Worm (Caenorhabditis elegans): ENCODE results near the gene C14B4.2.

C14B4.2 gene

DNA sequence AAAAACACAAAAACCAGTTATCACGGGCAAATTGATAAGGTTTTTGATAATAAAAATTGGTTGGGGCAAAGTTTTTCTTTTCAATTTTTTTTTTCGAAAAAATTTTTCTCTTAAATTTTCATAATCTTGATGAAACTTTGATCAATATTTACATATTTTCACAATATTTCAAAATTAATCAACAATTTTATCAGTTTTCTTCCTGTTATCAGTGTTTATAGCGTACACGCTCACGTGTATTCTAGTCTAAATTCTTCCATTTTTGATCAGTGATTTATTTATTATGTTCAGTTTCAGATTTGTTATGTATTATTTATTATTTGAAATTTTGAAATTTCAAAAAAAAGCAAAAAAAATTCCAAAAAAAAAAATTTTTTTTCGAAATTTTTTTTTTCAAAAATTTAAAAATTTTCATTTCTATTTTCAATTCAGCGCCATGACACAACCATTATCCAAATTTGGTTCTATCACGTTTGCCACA, 14.6 kb upstream of the C14B4.2 start, which contains the start of gene nceh-1:
nceh-1 (plus strand) TSS at position 431 of the 481 bp plus-strand sequence.
- no peak for TF ChIP-seq dao-5 (tag; optimal IDR thresholded peaks at IDR 0.05)
- TF ChIP-seq W03F9.2 (tag; optimal IDR thresholded peaks at IDR 0.05) = no peak
- no peak for TF ChIP-seq him-1 (tag; optimal IDR thresholded peaks at IDR 0.05)

DNA sequence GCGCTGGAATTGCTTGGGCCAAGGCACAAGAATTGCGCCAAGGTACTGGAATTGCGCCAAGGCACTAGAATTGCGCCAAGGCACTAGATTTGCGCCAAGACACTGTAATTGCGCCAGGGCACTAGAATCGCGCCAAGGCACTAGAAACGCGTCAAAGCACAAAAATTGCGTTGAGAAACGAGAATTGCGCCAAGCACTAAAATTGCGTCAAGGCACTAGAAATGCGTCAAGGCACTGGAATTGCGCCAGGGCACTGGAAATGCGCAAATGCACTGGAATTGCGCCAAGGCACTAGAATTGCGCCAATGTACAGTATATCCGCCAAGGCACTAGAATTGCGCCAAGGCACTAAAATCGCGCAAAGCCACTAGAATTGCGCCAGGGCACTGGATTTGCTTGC, 9.3 kb upstream of the C14B4.2 start:
- TF ChIP-seq dao-5 (tag; optimal IDR thresholded peaks at IDR 0.05) (no peak), him-1 (tag; optimal IDR thresholded peaks at IDR 0.05) (no peak), W03F9.2 (tag; optimal IDR thresholded peaks at IDR 0.05) (no peak)

DNA sequence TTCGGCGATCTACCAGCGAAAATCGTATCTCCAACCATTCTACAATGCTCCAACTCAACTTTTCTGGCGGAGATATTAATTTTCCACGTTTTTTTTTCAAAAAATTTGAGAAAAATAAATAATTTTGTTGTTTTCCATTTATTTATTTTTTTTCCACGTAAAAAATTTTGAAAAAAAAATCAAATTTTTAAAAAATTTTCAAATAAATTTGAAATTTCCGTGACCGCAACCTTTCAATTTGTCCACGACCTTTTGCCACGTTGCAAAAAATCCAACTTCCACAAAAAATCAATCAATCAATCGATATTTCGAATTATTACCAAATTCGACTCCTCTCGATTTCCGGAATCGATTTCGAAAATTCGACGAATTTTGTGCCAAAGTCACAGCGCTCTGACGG, 8.8 kb upstream of the C14B4.2 start, which contains the start of gene Y43F8A.2:
Y43F8A.2 (plus strand) TSS at position 301 of the 400 bp plus-strand sequence.
- TF ChIP-seq W03F9.2 (tag; optimal IDR thresholded peaks at IDR 0.05) (no peak), dao-5 (tag; optimal IDR thresholded peaks at IDR 0.05) (no peak), him-1 (tag; optimal IDR thresholded peaks at IDR 0.05) (no peak)

DNA sequence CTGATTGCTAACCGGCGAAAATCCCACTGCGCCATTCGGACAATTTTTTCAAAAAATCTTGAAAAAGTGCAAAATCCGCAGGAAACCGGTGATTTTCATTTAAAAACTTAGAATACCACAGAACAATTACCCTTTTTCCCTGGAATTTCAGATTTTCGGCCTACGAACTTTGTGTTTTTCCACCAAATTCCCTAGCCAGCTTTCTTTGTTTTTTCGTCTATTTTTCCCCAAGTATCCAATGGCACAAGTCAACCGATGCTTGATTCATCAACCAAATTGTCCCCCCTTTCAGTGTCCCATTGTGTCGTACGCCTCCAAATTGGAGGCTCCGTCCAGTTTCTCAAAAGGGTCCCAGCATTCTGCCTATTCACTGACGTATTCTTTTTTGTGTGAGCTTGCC, 7.7 kb upstream of the C14B4.2 start, which contains the start of gene Y43F8A.1:
Y43F8A.1 (plus strand) TSS at position 301 of the 400 bp plus-strand sequence.
- TF ChIP-seq him-1 (tag; optimal IDR thresholded peaks at IDR 0.05) (no peak), dao-5 (tag; optimal IDR thresholded peaks at IDR 0.05) (no peak), W03F9.2 (tag; optimal IDR thresholded peaks at IDR 0.05) (no peak)

DNA sequence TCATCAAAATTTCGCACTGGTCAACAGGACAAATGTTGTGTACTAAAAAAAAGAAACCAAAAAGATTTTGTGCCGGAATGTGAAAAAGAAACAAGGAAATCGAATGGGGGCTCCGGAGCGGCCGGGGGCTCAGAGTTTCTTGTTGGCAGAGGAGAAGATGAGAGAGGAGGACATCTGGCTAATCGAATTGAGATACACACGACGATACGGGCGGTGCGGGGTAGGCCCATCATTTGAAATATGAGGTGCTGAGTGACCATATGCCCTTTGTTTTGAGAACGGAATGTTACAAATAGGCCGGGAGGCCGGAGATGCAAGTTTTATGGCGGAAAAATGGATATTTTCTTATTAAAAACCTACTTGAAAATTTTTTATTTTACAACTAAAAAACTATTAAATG, 4.4 kb downstream of the C14B4.2 start:
- TF ChIP-seq him-1 (tag; optimal IDR thresholded peaks at IDR 0.05) (no peak), W03F9.2 (tag; optimal IDR thresholded peaks at IDR 0.05) (no peak)

DNA sequence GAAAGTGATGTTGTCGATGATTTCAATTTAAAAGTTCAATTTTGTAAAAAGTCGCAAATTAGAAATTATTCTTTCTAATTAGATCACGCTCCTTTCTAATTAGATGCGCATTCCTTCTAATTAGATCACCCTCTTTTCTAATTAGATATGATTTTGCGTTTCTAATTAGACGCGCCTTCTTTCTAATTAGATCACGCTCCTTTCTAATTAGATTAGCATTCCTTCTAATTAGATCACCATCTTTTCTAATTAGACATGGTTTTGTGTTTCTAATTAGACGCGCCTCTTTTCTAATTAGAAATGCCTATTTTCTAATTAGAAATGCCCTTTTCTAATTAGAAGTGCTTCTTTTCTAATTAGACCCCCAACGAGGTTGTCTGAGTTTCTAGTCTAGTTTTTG, 5.8 kb downstream of the C14B4.2 start:
- TF ChIP-seq W03F9.2 (tag; optimal IDR thresholded peaks at IDR 0.05) (no peak), dao-5 (tag; optimal IDR thresholded peaks at IDR 0.05) (no peak), him-1 (tag; optimal IDR thresholded peaks at IDR 0.05) (no peak)

DNA sequence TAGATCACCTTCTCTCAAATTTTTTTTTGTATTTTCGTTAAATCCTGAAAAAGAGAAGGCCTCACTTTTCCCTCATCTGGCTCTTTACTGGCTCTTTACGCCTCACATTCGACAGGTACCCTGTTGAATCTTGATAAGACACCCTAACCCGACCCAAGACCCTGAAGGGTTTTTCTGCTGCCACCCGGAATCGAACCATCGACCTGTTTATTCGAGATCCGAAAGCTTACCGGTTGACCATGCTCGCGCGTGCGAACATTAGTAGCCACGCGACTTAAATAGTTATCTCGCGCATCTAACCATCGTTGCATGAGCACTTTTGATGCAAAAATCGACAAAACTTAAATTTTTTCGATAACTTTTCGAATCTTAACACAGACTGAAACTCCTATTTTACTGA, 7.2 kb downstream of the C14B4.2 start:
- no peak for TF ChIP-seq dao-5 (tag; optimal IDR thresholded peaks at IDR 0.05)
- TF ChIP-seq W03F9.2 (tag; optimal IDR thresholded peaks at IDR 0.05) = no peak
- no peak for TF ChIP-seq him-1 (tag; optimal IDR thresholded peaks at IDR 0.05)

DNA sequence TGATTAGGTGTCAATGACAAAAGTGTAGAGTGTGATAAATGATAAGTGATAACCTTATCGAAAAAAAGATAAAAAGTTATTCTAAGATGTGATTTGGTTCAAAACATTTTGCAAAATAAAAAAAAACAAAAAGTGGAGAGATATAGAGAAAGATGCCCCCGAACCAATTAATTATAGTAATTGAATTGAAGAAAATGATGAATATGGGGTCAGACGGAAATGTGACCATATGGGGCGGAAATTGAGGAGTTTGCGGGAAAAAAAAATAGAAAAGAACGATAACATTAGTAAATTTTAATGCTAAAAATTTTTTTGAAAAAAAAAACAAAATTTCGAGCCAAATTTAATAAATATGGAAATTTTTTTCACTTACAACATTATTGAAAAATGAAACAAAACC, 8.0 kb downstream of the C14B4.2 start:
- no peak for TF ChIP-seq W03F9.2 (tag; optimal IDR thresholded peaks at IDR 0.05)
- TF ChIP-seq him-1 (tag; optimal IDR thresholded peaks at IDR 0.05) = no peak
- TF ChIP-seq dao-5 (tag; optimal IDR thresholded peaks at IDR 0.05) = no peak

DNA sequence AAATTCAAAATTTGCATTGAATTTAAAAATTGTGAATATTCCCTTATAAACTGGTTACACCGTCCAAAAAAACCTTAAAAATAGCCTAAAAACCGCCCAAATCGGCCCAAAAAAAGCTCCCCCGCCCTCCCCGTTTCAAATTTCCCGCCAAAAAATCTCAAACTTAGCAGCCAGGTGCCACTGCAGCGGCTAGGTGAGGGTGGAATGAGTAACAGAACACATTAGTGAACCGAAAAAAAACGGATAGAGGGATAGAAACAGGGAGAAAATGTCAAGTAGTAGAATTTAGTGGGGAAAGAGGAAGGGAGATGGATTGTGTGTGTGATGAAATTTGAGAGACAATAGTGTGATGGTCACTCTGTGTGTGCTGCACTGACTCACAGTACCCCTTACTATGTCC, 10.5 kb downstream of the C14B4.2 start:
- no peak for TF ChIP-seq dao-5 (tag; optimal IDR thresholded peaks at IDR 0.05)
- no peak for TF ChIP-seq W03F9.2 (tag; optimal IDR thresholded peaks at IDR 0.05)
- TF ChIP-seq him-1 (tag; optimal IDR thresholded peaks at IDR 0.05) = no peak

DNA sequence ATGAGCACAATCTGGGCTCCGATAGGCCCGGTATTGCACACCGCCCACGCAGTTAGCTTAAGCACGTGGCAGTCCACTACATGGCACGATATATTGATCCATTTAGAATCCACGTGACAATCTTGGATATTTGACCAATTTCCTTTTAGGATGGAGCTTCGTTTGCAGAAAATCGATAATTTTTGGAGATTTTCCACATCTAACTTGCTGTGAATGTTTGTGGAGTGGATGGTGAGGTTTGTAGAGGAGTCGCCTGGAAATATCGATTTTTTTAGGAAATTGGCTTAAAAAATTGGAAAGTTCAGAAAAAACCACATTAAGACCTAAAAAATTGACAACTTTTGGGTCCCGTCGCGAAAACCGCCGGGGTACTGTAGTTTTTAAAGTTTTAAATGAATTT, 25.1 kb downstream of the C14B4.2 start:
- TF ChIP-seq him-1 (tag; optimal IDR thresholded peaks at IDR 0.05) (no peak), W03F9.2 (tag; optimal IDR thresholded peaks at IDR 0.05) (no peak), dao-5 (tag; optimal IDR thresholded peaks at IDR 0.05) (no peak)

DNA sequence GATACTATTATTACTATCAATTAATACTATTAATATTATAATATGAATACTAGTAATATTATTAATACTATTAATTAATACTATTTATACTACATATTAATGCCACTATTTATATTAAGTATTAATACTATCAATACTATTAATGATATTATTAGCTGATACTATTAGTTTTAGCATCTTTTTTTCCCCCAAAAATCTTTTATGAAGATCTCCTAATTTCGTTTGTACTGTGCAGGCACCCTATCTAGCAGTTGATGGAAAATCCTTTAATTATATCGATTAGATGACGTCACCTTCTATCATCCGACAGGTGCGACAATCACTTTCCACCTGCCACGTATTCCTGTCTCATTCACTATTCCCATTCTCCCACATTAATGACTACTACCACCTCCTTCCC, 33.2 kb downstream of the C14B4.2 start, which contains the start of gene fbxb-65:
fbxb-65 (plus strand) TSS at position 301 of the 400 bp plus-strand sequence.
- no peak for TF ChIP-seq dao-5 (tag; optimal IDR thresholded peaks at IDR 0.05)

DNA sequence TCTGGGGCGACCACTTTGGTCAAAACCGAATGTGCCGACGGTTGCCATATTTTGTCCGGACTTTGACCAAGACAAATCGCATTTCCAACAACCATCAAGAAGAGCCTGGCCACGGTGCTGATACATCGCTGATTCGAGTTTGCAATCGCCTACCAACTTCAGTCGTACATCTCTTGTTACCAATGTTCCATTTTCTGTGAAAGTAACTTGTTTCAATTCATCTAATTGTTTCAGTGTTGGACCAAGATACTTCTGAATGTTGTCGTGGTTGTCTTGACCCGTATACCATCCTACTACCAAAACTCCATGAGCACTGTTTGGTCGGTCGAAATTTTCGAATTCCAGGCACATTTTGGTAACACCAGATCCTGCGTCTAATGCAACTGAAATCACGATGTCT, 37.0 kb downstream of the C14B4.2 start:
- TF ChIP-seq W03F9.2 (tag; optimal IDR thresholded peaks at IDR 0.05) = no peak
- no peak for TF ChIP-seq him-1 (tag; optimal IDR thresholded peaks at IDR 0.05)
- TF ChIP-seq dao-5 (tag; optimal IDR thresholded peaks at IDR 0.05) = no peak

DNA sequence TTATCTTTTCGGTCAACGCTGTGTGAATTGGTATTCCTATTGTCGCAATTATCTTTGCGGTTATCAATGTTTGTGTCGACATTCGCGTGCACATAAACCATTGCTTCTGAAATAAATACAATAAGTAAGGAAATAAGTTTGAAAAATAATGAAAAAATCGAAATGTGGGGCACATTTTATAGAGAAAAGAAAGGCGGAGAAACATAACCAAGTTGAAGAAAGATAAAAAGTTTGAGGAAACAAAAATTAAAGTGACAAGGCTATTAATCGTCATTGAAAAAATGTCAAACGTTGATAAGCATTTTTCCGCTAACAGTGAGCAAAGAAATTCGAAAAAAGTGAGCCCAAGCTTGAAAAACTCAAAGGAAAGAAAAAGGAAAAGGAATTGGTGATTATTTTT, 40.1 kb downstream of the C14B4.2 start, which contains the start of gene C43D7.4:
C43D7.4 (minus strand) TSS at position 101 of the 400 bp plus-strand sequence.
- TF ChIP-seq W03F9.2 (tag; optimal IDR thresholded peaks at IDR 0.05) (no peak), him-1 (tag; optimal IDR thresholded peaks at IDR 0.05) (no peak), dao-5 (tag; optimal IDR thresholded peaks at IDR 0.05) (no peak)

DNA sequence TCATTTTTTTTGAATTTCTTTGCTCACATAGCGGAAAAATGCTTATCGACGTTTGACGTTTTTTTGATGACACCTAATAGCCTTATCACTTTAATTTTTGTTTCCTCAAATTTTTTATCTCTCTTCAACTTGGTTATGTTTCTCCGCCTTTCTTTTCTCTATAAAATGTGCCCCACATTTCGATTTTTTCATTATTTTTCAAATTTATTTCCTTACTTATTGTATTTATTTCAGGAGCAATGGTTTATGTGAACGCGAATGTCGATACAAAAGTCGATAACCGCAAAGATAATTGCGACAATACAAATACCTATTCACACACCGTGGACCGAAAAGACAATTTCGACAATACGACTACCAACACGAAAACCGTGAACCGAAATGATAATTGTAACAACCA, 42.1 kb downstream of the C14B4.2 start, which contains the start of gene sdz-6:
sdz-6 (plus strand) TSS at position 229 of the 400 bp plus-strand sequence.
- TF ChIP-seq dao-5 (tag; optimal IDR thresholded peaks at IDR 0.05) = no peak
- TF ChIP-seq him-1 (tag; optimal IDR thresholded peaks at IDR 0.05) = no peak
- TF ChIP-seq W03F9.2 (tag; optimal IDR thresholded peaks at IDR 0.05) = no peak

DNA sequence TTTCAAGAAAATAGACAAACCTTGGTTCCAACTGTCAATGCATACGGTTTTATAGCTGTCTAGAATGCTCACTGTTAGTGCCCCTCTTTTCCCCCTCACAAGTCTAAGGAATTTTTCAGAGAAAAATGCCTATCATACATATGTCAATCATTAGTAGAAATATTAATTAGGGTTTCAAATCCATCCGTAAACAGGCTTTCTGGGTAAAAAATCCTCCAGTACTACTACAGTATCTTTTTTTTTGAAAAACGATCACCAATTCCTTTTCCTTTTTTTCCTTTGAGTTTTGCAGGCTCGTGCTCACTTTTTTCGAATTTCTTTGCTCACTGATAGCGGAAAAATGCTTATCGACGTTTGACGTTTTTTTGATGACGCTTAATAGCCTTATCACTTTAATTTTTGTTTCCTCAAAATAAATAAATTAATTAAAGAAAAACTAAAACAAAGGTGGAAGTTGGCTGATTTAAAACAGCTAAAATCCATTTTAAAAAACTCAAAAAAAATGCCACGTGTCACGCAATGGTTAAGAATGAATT, 42.9 kb downstream of the C14B4.2 start, which contains the start of gene C43D7.7:
C43D7.7 (minus strand) TSS at position 51 of the 536 bp plus-strand sequence.
- TF ChIP-seq dao-5 (tag; optimal IDR thresholded peaks at IDR 0.05) (no peak), W03F9.2 (tag; optimal IDR thresholded peaks at IDR 0.05) (no peak)

Data from whole organism, L4/young adult.